Worm (Caenorhabditis elegans) whole organism, L4/young adult: ENCODE measurements around the gene ddx-15.

Experiments used
- W03F9.2 ChIP-seq: fragments of 150-350 bp; optimal IDR thresholded peaks from 2 replicates; lab custom pipeline; 2014; ENCODE audit warnings: missing biosample characterization, missing genetic modification characterization
- dao-5 ChIP-seq: sonication (generic microtip); optimal IDR thresholded peaks from 2 replicates; lab custom pipeline; 2016; ENCODE audit warnings: missing genotype, missing genetic modification characterization, moderate library complexity, missing compliant biosample characterization
- him-1 ChIP-seq: sonication (generic microtip); optimal IDR thresholded peaks from 2 replicates; lab custom pipeline; 2016; ENCODE audit warnings: missing genotype, missing genetic modification reagents, missing genetic modification characterization, missing compliant biosample characterization

DNA sequence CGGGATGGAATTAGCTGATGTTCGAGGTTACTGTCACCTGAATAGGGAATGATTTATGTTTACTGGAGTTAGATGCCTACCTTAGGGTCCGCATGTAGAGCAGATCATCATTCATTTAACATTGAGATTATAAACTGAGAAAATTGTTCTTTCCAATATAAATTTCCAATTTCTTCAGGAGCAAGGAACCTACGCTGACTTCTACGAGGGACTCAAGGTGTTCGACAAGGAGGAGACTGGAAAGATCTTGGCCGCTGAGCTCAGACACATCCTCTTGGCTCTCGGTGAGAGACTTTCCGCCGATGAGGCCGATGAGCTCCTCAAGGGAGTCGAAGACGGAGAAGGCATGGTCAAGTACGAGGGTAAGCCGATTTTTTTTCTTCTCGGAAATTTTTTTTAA lies 25.0 kb downstream of the ddx-15 start:
- TF ChIP-seq dao-5 (no peak), him-1 (tag; lab: Kevin White, UChicago) (no peak), W03F9.2 (tag; lab: Kevin White, UChicago) (no peak)
